Worm (Caenorhabditis elegans): ENCODE results near the gene par-4.
A peak's percentile ranks its signal among the peaks of the same experiment; 100 is the strongest.

Gene par-4

ce11 chrV:18141161-18141560 lies 42.7 kb downstream of the par-4 start, which contains the start of gene Y37H2A.11:
TSS of gene Y37H2A.11 (plus strand) at chrV:18141461.
- TF ChIP-seq Y116A8C.19 (tag; optimal IDR thresholded peaks at IDR 0.05; ENCODE audit: borderline replicate concordance) (no peak), aha-1 (tag; optimal IDR thresholded peaks at IDR 0.05) (no peak), nhr-237 (tag; optimal IDR thresholded peaks at IDR 0.05) (no peak), fkh-4 (tag; optimal IDR thresholded peaks at IDR 0.05; ENCODE audit: borderline replicate concordance) (no peak), fos-1 (tag; optimal IDR thresholded peaks at IDR 0.05) (no peak), nhr-85 (tag) (no peak), snu-23 (GFP tag; optimal IDR thresholded peaks at IDR 0.05) (no peak), C16A3.4 (tag; optimal IDR thresholded peaks at IDR 0.05) (no peak), pag-3 (tag; optimal IDR thresholded peaks at IDR 0.05; ENCODE audit: borderline replicate concordance, insufficient read depth) (no peak), nhr-71 (tag; optimal IDR thresholded peaks at IDR 0.05) (no peak), nhr-28 (tag; optimal IDR thresholded peaks at IDR 0.05) (no peak), hlh-17 (GFP tag; optimal IDR thresholded peaks at IDR 0.05; ENCODE audit: borderline replicate concordance) (no peak), nhr-90 (tag; optimal IDR thresholded peaks at IDR 0.05; ENCODE audit: poor library complexity) (no peak), mab-9 (GFP tag; IDR thresholded peaks at IDR 0.05) (no peak), isw-1 (GFP tag; IDR thresholded peaks at IDR 0.05) (no peak), ets-5 (GFP tag; IDR thresholded peaks at IDR 0.05) (no peak), C04F5.9 (tag; optimal IDR thresholded peaks at IDR 0.05) (no peak), ceh-82 (tag; optimal IDR thresholded peaks at IDR 0.05) (no peak)

- TF ChIP-seq unc-30 (tag; optimal IDR thresholded peaks at IDR 0.05) (no peak), dpl-1 (GFP tag; optimal IDR thresholded peaks at IDR 0.05) (no peak), unc-130 (tag; optimal IDR thresholded peaks at IDR 0.05) (no peak)
Measured at ce11 chrV:18142549-18142948, 44.1 kb downstream of the par-4 start, which contains the start of gene Y37H2A.13. TSS of gene Y37H2A.13 (plus strand) at chrV:18142849.

DNA sequence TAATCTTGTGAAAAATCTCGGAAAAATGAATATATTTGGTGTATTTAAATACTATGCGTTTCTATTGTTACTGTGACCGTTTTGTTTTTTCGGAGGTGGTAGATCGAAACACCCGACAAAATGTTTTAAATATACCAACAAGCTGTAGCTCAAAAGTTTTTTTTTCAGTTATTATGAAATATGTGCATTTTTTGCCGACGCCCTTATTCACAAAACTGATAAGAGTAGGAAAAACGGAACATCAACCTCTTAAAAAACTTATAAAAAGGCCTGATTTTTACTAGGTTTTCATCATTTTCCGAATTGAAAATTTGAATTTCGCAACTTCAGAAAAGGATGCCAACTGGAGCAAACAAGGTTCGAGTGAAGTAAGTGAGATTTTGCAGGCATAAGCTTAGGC lies 45.0 kb downstream of the par-4 start, which contains the start of gene Y37H2A.14:
Gene Y37H2A.14, plus strand, starts transcription at position 301 of the 400 bp plus-strand sequence.
- TF ChIP-seq unc-86 (tag; optimal IDR thresholded peaks at IDR 0.05): no peak

DNA sequence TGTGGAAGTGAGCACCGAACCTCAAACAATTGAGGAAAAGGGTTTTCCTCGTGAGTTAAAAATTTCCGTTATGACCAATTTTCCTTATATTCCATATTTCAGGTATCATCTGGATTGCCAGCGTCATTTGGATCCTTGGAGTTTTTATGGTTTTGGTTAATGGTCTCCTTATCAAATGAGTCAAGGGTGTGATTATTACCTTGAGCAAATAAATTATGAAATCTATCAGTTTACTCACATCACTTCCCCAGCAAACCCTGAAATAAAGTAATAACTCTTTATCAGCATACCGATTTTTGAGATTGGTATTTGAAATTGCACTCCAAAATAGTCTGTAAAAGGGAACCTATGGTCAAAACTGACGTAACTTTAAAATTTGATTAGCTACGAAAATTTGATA lies 46.0 kb downstream of the par-4 start:
- TF ChIP-seq nhr-90 (tag; optimal IDR thresholded peaks at IDR 0.05; ENCODE audit: poor library complexity) (no peak), efl-1 (optimal IDR thresholded peaks at IDR 0.05) (no peak), efl-1 (GFP tag; optimal IDR thresholded peaks at IDR 0.05 in 1 of 2) (peak in 1 of 2 experiments; percentile 61)

DNA sequence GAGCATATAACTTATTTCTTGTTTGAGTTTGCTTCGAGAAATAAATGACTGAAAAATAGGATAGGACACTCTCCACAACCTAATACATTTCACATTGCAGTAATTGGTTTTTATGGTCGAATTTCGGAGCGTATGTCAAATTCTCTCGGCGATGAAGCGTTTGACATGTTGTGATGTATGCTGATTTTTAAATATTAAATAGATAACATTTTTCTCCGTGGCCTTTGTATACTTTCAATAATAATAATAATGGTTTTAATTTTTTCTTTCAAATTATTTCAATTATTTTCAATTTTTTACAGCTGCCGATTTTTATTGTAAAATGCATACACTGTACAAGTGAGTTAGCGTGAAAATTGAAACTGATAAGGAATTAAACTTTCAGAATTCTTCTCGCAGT lies 47.6 kb downstream of the par-4 start, which contains the start of gene C14A6.3:
Gene C14A6.3, plus strand, starts transcription at position 301 of the 400 bp plus-strand sequence.
- no peak for TF ChIP-seq ets-5 (GFP tag; IDR thresholded peaks at IDR 0.05)
- TF ChIP-seq sptf-1 (tag; optimal IDR thresholded peaks at IDR 0.05): no peak
- no peak for TF ChIP-seq hlh-4 (tag; optimal IDR thresholded peaks at IDR 0.05)
- no peak for TF ChIP-seq lin-15B (tag; optimal IDR thresholded peaks at IDR 0.05)
- TF ChIP-seq lir-3 (tag; optimal IDR thresholded peaks at IDR 0.05; ENCODE audit: poor library complexity): no peak
- TF ChIP-seq nhr-237 (tag; optimal IDR thresholded peaks at IDR 0.05): no peak
- TF ChIP-seq isw-1 (GFP tag; IDR thresholded peaks at IDR 0.05): no peak
- no peak for TF ChIP-seq lin-14 (GFP tag; optimal IDR thresholded peaks at IDR 0.05)
- no peak for TF ChIP-seq fkh-4 (tag; optimal IDR thresholded peaks at IDR 0.05; ENCODE audit: borderline replicate concordance)
- no peak for TF ChIP-seq ztf-11 (tag; optimal IDR thresholded peaks at IDR 0.05)
- no peak for TF ChIP-seq sup-37 (GFP tag; optimal IDR thresholded peaks at IDR 0.05)
- TF ChIP-seq egl-27 (tag; optimal IDR thresholded peaks at IDR 0.05): no peak
- TF ChIP-seq dsc-1 (tag; optimal IDR thresholded peaks at IDR 0.05): no peak
- TF ChIP-seq nhr-19 (GFP tag; conservative IDR thresholded peaks at IDR 0.05): no peak
- TF ChIP-seq nhr-90 (tag; optimal IDR thresholded peaks at IDR 0.05; ENCODE audit: poor library complexity): no peak
